Fruit fly (Drosophila melanogaster) whole organism, prepupa: Measurements from ENCODE around the gene del.
A peak's percentile ranks its signal among the peaks of the same experiment; 100 is the strongest.

Experiments
- Blimp-1 ChIP-seq: fragments of 200-800 bp; sonication (Bioruptor generic); optimal IDR thresholded peaks from 3 replicates; lab custom pipeline; 2017; ENCODE audit warnings: missing biosample characterization, missing genetic modification characterization, mild to moderate bottlenecking, moderate library complexity, missing genetic modification reagents
- CG10631 ChIP-seq: fragments of 200-800 bp; sonication (Bioruptor generic); optimal IDR thresholded peaks from 2 replicates; lab custom pipeline; 2016; ENCODE audit warnings: missing biosample characterization, missing genetic modification characterization
- CG11294 ChIP-seq: fragments of 200-800 bp; sonication (Bioruptor generic); IDR thresholded peaks from 2 replicates; pipeline ENCODE4 v1.3.6; 2022; ENCODE audit warnings: missing biosample characterization, missing genetic modification characterization
- CG11762 ChIP-seq: fragments of 200-800 bp; sonication (Bioruptor generic); optimal IDR thresholded peaks from 3 replicates; lab custom pipeline; 2016; ENCODE audit warnings: missing biosample characterization, missing genetic modification characterization; ENCODE audit not compliant: insufficient read depth
- CG11902 ChIP-seq: fragments of 200-800 bp; sonication (Bioruptor generic); optimal IDR thresholded peaks from 3 replicates; lab custom pipeline; 2016; ENCODE audit warnings: missing biosample characterization, missing genetic modification characterization
- CG15336 ChIP-seq: fragments of 200-800 bp; sonication (Bioruptor generic); IDR thresholded peaks from 2 replicates; pipeline ENCODE4 v1.3.6; 2022; ENCODE audit warnings: missing biosample characterization, missing genetic modification characterization
- CG1621 ChIP-seq: fragments of 200-800 bp; sonication (Bioruptor generic); optimal IDR thresholded peaks from 3 replicates; lab custom pipeline; 2018; ENCODE audit warnings: missing biosample characterization, mild to moderate bottlenecking, missing genetic modification characterization
- CG16779 ChIP-seq: fragments of 200-800 bp; sonication (Bioruptor generic); optimal IDR thresholded peaks from 3 replicates; lab custom pipeline; 2017; ENCODE audit warnings: missing biosample characterization, mild to moderate bottlenecking, missing genetic modification characterization
- CG3032 ChIP-seq: fragments of 200-800 bp; optimal IDR thresholded peaks from 2 replicates; lab custom pipeline; 2019; ENCODE audit warnings: missing biosample characterization, mild to moderate bottlenecking, missing genetic modification characterization, moderate library complexity
- CG31627 ChIP-seq: fragments of 200-800 bp; sonication (Bioruptor generic); optimal IDR thresholded peaks from 3 replicates; lab custom pipeline; 2016; ENCODE audit warnings: missing biosample characterization, missing genetic modification characterization
- CG32006 ChIP-seq: fragments of 200-800 bp; sonication (Bioruptor generic); optimal IDR thresholded peaks from 3 replicates; lab custom pipeline; 2017; ENCODE audit warnings: missing biosample characterization, mild to moderate bottlenecking, missing genetic modification characterization
- CG34406 ChIP-seq: fragments of 200-800 bp; sonication (Bioruptor generic); optimal IDR thresholded peaks from 3 replicates; lab custom pipeline; 2016; ENCODE audit warnings: missing biosample characterization, missing genetic modification characterization
- CG3919 ChIP-seq: fragments of 200-800 bp; sonication (Bioruptor generic); optimal IDR thresholded peaks from 3 replicates; lab custom pipeline; 2016; ENCODE audit warnings: missing biosample characterization, missing genetic modification characterization
- CG4318 ChIP-seq: fragments of 200-800 bp; sonication (Bioruptor generic); optimal IDR thresholded peaks from 3 replicates; lab custom pipeline; 2017; ENCODE audit warnings: missing biosample characterization, mild to moderate bottlenecking, missing genetic modification characterization
- CG6276 ChIP-seq: fragments of 200-800 bp; sonication (Bioruptor generic); optimal IDR thresholded peaks from 2 replicates; lab custom pipeline; 2017; ENCODE audit warnings: missing biosample characterization, mild to moderate bottlenecking, missing genetic modification characterization
- CG6792 ChIP-seq: fragments of 200-800 bp; sonication (Bioruptor generic); optimal IDR thresholded peaks from 3 replicates; lab custom pipeline; 2016; ENCODE audit warnings: missing biosample characterization, missing genetic modification characterization
- CG6808 ChIP-seq: fragments of 200-800 bp; sonication (Bioruptor generic); optimal IDR thresholded peaks from 3 replicates; lab custom pipeline; 2017; ENCODE audit warnings: missing biosample characterization, missing genetic modification characterization, mild to moderate bottlenecking, moderate library complexity, missing genetic modification reagents
- CG7368 ChIP-seq: fragments of 200-800 bp; sonication (Bioruptor generic); optimal IDR thresholded peaks from 3 replicates; lab custom pipeline; 2016; ENCODE audit warnings: missing biosample characterization, missing genetic modification characterization
- CG8119 ChIP-seq: fragments of 200-800 bp; sonication (Bioruptor generic); IDR thresholded peaks from 3 replicates; pipeline ENCODE4 v1.3.6; 2022; ENCODE audit warnings: missing biosample characterization, missing genetic modification characterization
- CG8319 ChIP-seq: fragments of 200-800 bp; sonication (Bioruptor generic); optimal IDR thresholded peaks from 3 replicates; lab custom pipeline; 2016; ENCODE audit warnings: missing biosample characterization, missing genetic modification characterization
- CG8632 ChIP-seq: fragments of 200-800 bp; sonication (Bioruptor generic); optimal IDR thresholded peaks from 3 replicates; lab custom pipeline; 2016; ENCODE audit warnings: missing biosample characterization, missing genetic modification characterization
- CG9139 ChIP-seq: fragments of 200-800 bp; sonication (Bioruptor generic); optimal IDR thresholded peaks from 3 replicates; lab custom pipeline; 2017; ENCODE audit warnings: missing biosample characterization, mild to moderate bottlenecking, missing genetic modification characterization
- Eip75B ChIP-seq: fragments of 200-800 bp; sonication (Bioruptor generic); optimal IDR thresholded peaks from 3 replicates; lab custom pipeline; 2016; ENCODE audit warnings: missing biosample characterization, missing genetic modification characterization
- Eip78C ChIP-seq: fragments of 200-800 bp; sonication (Bioruptor generic); peaks from one replicate; lab custom pipeline; 2016; ENCODE audit warnings: missing biosample characterization, missing genetic modification characterization
- Ets21C ChIP-seq: fragments of 200-800 bp; sonication (Bioruptor generic); optimal IDR thresholded peaks from 3 replicates; lab custom pipeline; 2016; ENCODE audit warnings: missing biosample characterization, missing genetic modification characterization
- Ets96B ChIP-seq: fragments of 200-800 bp; optimal IDR thresholded peaks from 2 replicates; lab custom pipeline; 2019; ENCODE audit warnings: missing biosample characterization, mild to moderate bottlenecking, missing genetic modification characterization, moderate library complexity
- Gug ChIP-seq: fragments of 200-800 bp; sonication (Bioruptor generic); IDR thresholded peaks from 2 replicates; pipeline ENCODE4 v1.3.6; 2022; ENCODE audit warnings: missing biosample characterization, missing genetic modification characterization
- Hr39 ChIP-seq: fragments of 200-800 bp; sonication (Bioruptor generic); optimal IDR thresholded peaks from 2 replicates; lab custom pipeline; 2016; ENCODE audit warnings: missing biosample characterization, missing genetic modification characterization
- Lpt ChIP-seq: fragments of 200-800 bp; sonication (Bioruptor generic); optimal IDR thresholded peaks from 3 replicates; lab custom pipeline; 2016; ENCODE audit warnings: missing biosample characterization, missing genetic modification characterization
- Met ChIP-seq: fragments of 200-800 bp; sonication (Bioruptor generic); optimal IDR thresholded peaks from 3 replicates; lab custom pipeline; 2016; ENCODE audit warnings: missing biosample characterization, missing genetic modification characterization
- OdsH ChIP-seq: fragments of 200-800 bp; sonication (Bioruptor generic); optimal IDR thresholded peaks from 3 replicates; lab custom pipeline; 2016; ENCODE audit warnings: missing biosample characterization, missing genetic modification characterization
- Smox ChIP-seq: fragments of 200-800 bp; sonication (Bioruptor generic); optimal IDR thresholded peaks from 3 replicates; lab custom pipeline; 2016; ENCODE audit warnings: missing biosample characterization, missing genetic modification characterization
- Sox14 ChIP-seq: fragments of 200-800 bp; sonication (Bioruptor generic); optimal IDR thresholded peaks from 3 replicates; lab custom pipeline; 2016; ENCODE audit warnings: missing biosample characterization, missing genetic modification characterization
- Sox15 ChIP-seq: fragments of 200-800 bp; sonication (Bioruptor generic); optimal IDR thresholded peaks from 3 replicates; lab custom pipeline; 2016; ENCODE audit warnings: missing biosample characterization, missing genetic modification characterization
- achi ChIP-seq: fragments of 200-800 bp; sonication (Bioruptor generic); optimal IDR thresholded peaks from 3 replicates; lab custom pipeline; 2016; ENCODE audit warnings: missing biosample characterization, missing genetic modification characterization
- cyc ChIP-seq: fragments of 200-800 bp; sonication (Bioruptor generic); optimal IDR thresholded peaks from 3 replicates; lab custom pipeline; 2016; ENCODE audit warnings: missing biosample characterization, missing genetic modification characterization
- dac ChIP-seq: fragments of 200-800 bp; sonication (Bioruptor generic); optimal IDR thresholded peaks from 2 replicates; lab custom pipeline; 2017; ENCODE audit warnings: missing biosample characterization, mild to moderate bottlenecking, missing genetic modification characterization
- dsx ChIP-seq: fragments of 200-800 bp; optimal IDR thresholded peaks from 3 replicates; lab custom pipeline; 2019; ENCODE audit warnings: missing biosample characterization, mild to moderate bottlenecking, missing genetic modification characterization, moderate library complexity; ENCODE audit not compliant: poor library complexity, severe bottlenecking
- eg ChIP-seq: fragments of 200-800 bp; sonication (Bioruptor generic); IDR thresholded peaks from 3 replicates; pipeline ENCODE4 v1.3.6; 2022; ENCODE audit warnings: missing biosample characterization, missing genetic modification characterization
- esn ChIP-seq: fragments of 200-800 bp; sonication (Bioruptor generic); optimal IDR thresholded peaks from 2 replicates; lab custom pipeline; 2016; ENCODE audit warnings: missing biosample characterization, mild to moderate bottlenecking, missing genetic modification characterization, moderate library complexity
- lz ChIP-seq: fragments of 200-800 bp; sonication (Bioruptor generic); optimal IDR thresholded peaks from 3 replicates; lab custom pipeline; 2016; ENCODE audit warnings: missing biosample characterization, missing genetic modification characterization
- salr ChIP-seq, 2 experiments: fragments of 200-800 bp; sonication (Bioruptor generic); optimal IDR thresholded peaks; 3 replicates each; lab custom pipeline; 2016 to 2018; ENCODE audit warnings: missing biosample characterization in 2 of 2, missing genetic modification characterization in 2 of 2, mild to moderate bottlenecking in 1 of 2
- spab ChIP-seq: fragments of 200-800 bp; sonication (Bioruptor generic); optimal IDR thresholded peaks from 2 replicates; lab custom pipeline; 2017; ENCODE audit warnings: missing biosample characterization, mild to moderate bottlenecking, missing genetic modification characterization, missing genetic modification reagents
- ss ChIP-seq, 2 experiments: fragments of 200-800 bp; sonication (Bioruptor generic); optimal IDR thresholded peaks; 2 replicates in 1 of 2; 3 replicates in 1 of 2; lab custom pipeline; 2017 to 2018; ENCODE audit warnings: mild to moderate bottlenecking in 2 of 2, missing biosample characterization in 2 of 2, missing genetic modification characterization in 2 of 2, moderate library complexity in 1 of 2
- svp ChIP-seq: fragments of 200-800 bp; sonication (Bioruptor generic); peaks from one replicate; lab custom pipeline; 2016; ENCODE audit warnings: missing biosample characterization, missing genetic modification characterization
- topi ChIP-seq: fragments of 200-800 bp; sonication (Bioruptor generic); optimal IDR thresholded peaks from 3 replicates; lab custom pipeline; 2016; ENCODE audit warnings: missing biosample characterization, missing genetic modification characterization
- vri ChIP-seq: fragments of 200-800 bp; sonication (Bioruptor generic); optimal IDR thresholded peaks from 3 replicates; lab custom pipeline; 2016; ENCODE audit warnings: missing biosample characterization, mild to moderate bottlenecking, missing genetic modification characterization

Gene del

dm6 chr2L:21108759-21109282 lies 39.5 kb downstream of the del start (continued):
- TF ChIP-seq spab (GFP tag; lab: Kevin White, UChicago) (no peak), CG6276 (GFP tag; lab: Kevin White, UChicago) (peak; percentile 40), CG1621 (tag; lab: Kevin White, UChicago) (no peak), CG7368 (GFP tag; lab: Kevin White, UChicago) (no peak), CG9139 (no peak), salr (GFP tag; optimal IDR thresholded peaks at IDR 0.05; lab: Kevin White, UChicago) (peak in 1 of 2 experiments; percentile 18), dac (GFP tag; lab: Kevin White, UChicago) (no peak), CG10631 (GFP tag; lab: Kevin White, UChicago) (peak; percentile 29)

- TF ChIP-seq esn = peak; percentile 35
- no peak for TF ChIP-seq CG6808 (GFP tag; lab: Kevin White, UChicago)
- TF ChIP-seq CG8319 (GFP tag; lab: Kevin White, UChicago) = no peak
- TF ChIP-seq CG11762 = peak; percentile 4
- TF ChIP-seq Sox15 (GFP tag; lab: Kevin White, UChicago) = no peak
- TF ChIP-seq dsx (GFP tag; lab: Kevin White, UChicago) = no peak
- peak; percentile 85 for TF ChIP-seq Eip78C (GFP tag; lab: Kevin White, UChicago)
- TF ChIP-seq Ets96B (tag; lab: Kevin White, UChicago) = peak; percentile 44
- no peak for TF ChIP-seq CG16779 (tag; lab: Kevin White, UChicago)
- 0 out of 2 replicates have a peak, but pooled peaks have one; percentile 35 for TF ChIP-seq Gug
- no peak for TF ChIP-seq topi (GFP tag; lab: Kevin White, UChicago)
- peak; percentile 44 for TF ChIP-seq Met (GFP tag; lab: Kevin White, UChicago)
- TF ChIP-seq CG34406 (GFP tag; lab: Kevin White, UChicago) = peak; percentile 8
- no peak for TF ChIP-seq CG8632 (GFP tag; lab: Kevin White, UChicago)
- peak; percentile 60 for TF ChIP-seq CG32006 (GFP tag; lab: Kevin White, UChicago)
- peak; percentile 47 for TF ChIP-seq lz (GFP tag; lab: Kevin White, UChicago)
- TF ChIP-seq Sox14 (GFP tag; lab: Kevin White, UChicago) = no peak
- no peak for TF ChIP-seq Ets21C
- peak; percentile 42 for TF ChIP-seq OdsH
- peak; percentile 58; the same call in 2 of the 3 replicates for TF ChIP-seq CG8119 (GFP tag; lab: Robert Waterston, UW)
- TF ChIP-seq CG11294 = no peak
- peak; percentile 45 for TF ChIP-seq Smox (GFP tag; lab: Kevin White, UChicago)
- no peak for TF ChIP-seq CG1621 (tag; lab: Kevin White, UChicago)
- peak; percentile 24 for TF ChIP-seq CG3032 (tag; lab: Kevin White, UChicago)
- TF ChIP-seq achi (GFP tag; lab: Kevin White, UChicago) = peak; percentile 59
- peak; percentile 0 for TF ChIP-seq CG4318 (GFP tag; lab: Kevin White, UChicago)
- TF ChIP-seq Blimp-1 (GFP tag; lab: Kevin White, UChicago) = no peak
- TF ChIP-seq CG7368 (GFP tag; lab: Kevin White, UChicago) = no peak
- peak; percentile 35 for TF ChIP-seq Hr39
- peak; percentile 47 for TF ChIP-seq eg (GFP tag; lab: Robert Waterston, UW)
- TF ChIP-seq vri (GFP tag; lab: Kevin White, UChicago) = no peak
- no peak for TF ChIP-seq svp (GFP tag; lab: Kevin White, UChicago)
- no peak for TF ChIP-seq CG6276 (GFP tag; lab: Kevin White, UChicago)
- no peak for TF ChIP-seq CG6792 (GFP tag; lab: Kevin White, UChicago)
- no peak; the same call in 1 of the 2 replicates for TF ChIP-seq CG15336 (GFP tag; lab: Robert Waterston, UW)
- peak; percentile 12 for TF ChIP-seq cyc
- TF ChIP-seq CG11902 (GFP tag; lab: Kevin White, UChicago) = no peak
- TF ChIP-seq Lpt (GFP tag; lab: Kevin White, UChicago) = peak; percentile 42
- TF ChIP-seq Eip75B = peak; percentile 54
- TF ChIP-seq CG3919 = peak; percentile 55
- TF ChIP-seq CG31627 (GFP tag; lab: Kevin White, UChicago) = peak; percentile 18
- peak; percentile 35 for TF ChIP-seq CG10631 (GFP tag; lab: Kevin White, UChicago)
- no peak for TF ChIP-seq ss (GFP tag; optimal IDR thresholded peaks at IDR 0.05; lab: Kevin White, UChicago)
These were observed 40.5 kb downstream of the del start for dm6 chr2L:21107651-21108489.
